Fruit fly (Drosophila melanogaster): ENCODE results near the gene sturkopf.

The sturkopf gene

DNA sequence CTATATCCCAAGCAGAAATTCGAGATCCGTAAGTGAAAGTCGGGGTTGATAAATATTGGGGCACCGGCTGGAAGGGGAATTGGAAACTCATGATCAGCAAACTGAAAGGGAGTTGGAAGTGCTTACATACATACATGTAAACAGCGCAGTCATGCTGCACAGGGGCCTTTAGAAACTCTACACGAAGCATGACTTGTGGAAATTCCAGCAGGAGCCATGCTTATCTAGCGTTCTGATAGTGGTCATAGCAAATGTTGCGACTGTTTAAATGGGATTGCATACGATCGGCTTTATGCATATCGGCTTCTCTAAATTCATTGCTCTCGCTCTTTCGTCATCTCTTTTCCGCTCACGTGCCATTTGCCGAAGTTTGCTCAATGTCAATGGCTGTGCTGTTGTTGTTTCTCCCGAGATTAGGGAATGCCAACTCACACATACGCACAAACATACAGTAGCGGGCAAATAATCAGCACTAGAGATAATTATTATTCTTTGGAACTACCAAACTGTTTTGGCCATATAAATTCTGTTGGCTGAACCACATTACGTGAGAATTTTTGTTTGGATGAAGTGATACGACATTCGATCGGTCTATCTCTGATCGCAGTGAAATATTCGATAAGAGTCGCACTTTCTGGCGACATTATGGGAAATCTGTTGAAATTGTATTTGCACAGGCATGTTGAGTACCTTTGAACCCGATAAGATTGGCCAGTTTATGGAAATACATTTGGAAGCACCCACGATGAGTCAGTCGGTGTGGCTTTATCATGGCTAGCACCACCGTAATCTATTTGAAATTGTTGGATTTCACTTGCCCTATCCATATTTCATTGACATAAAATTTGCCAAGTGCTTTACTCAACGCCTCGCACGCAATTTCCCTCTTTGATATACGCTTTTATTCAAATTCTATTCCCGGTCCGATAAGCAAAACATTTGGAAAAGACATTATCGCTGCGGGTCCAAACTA is 23.1 kb upstream of the sturkopf start (continued):
- TF ChIP-seq pita (GFP tag; optimal IDR thresholded peaks at IDR 0.05) (no peak), dysf (GFP tag; IDR thresholded peaks at IDR 0.05) (0 out of 3 replicates have a peak, but pooled peaks have one; percentile 22), esg (GFP tag; conservative IDR thresholded peaks at IDR 0.05) (no peak), CG6254 (GFP tag; optimal IDR thresholded peaks at IDR 0.05) (no peak), gro (GFP tag; optimal IDR thresholded peaks at IDR 0.05) (peak; percentile 44), CG14014 (GFP tag; IDR thresholded peaks at IDR 0.05) (no peak), insv (GFP tag; optimal IDR thresholded peaks at IDR 0.05) (no peak), CG12071 (GFP tag; optimal IDR thresholded peaks at IDR 0.05) (no peak), CG6683 (GFP tag; optimal IDR thresholded peaks at IDR 0.05) (no peak), CG7786 (GFP tag; optimal IDR thresholded peaks at IDR 0.05) (no peak), Tbp (GFP tag; optimal IDR thresholded peaks at IDR 0.05) (no peak), HLHmδ (GFP tag; optimal IDR thresholded peaks at IDR 0.05) (no peak), repo (GFP tag; optimal IDR thresholded peaks at IDR 0.05) (no peak), CG14860 (GFP tag; IDR thresholded peaks at IDR 0.05; ENCODE audit: partially characterized antibody) (no peak), Hmr (GFP tag; optimal IDR thresholded peaks at IDR 0.05) (no peak), sim (GFP tag; IDR thresholded peaks at IDR 0.05) (no peak), zfh1 (GFP tag; IDR thresholded peaks at IDR 0.05) (0 out of 3 replicates have a peak, but pooled peaks have one; percentile 11), pho (GFP tag; optimal IDR thresholded peaks at IDR 0.05) (no peak), ci (GFP tag; IDR thresholded peaks at IDR 0.05) (0 out of 3 replicates have a peak, but pooled peaks have one; percentile 37), Doc2 (GFP tag; IDR thresholded peaks at IDR 0.05) (no peak), CG31388 (GFP tag; optimal IDR thresholded peaks at IDR 0.05) (no peak), ac (GFP tag; optimal IDR thresholded peaks at IDR 0.05) (no peak), Oaz (GFP tag; IDR thresholded peaks at IDR 0.05) (no peak), jing (GFP tag; optimal IDR thresholded peaks at IDR 0.05) (no peak), CG2202 (tag; optimal IDR thresholded peaks at IDR 0.05) (no peak), vfl (GFP tag; optimal IDR thresholded peaks at IDR 0.05) (no peak), emc (GFP tag; optimal IDR thresholded peaks at IDR 0.05) (no peak), Fer1 (GFP tag; optimal IDR thresholded peaks at IDR 0.05) (peak; percentile 22), stc (GFP tag; IDR thresholded peaks at IDR 0.05) (peak; percentile 47; the same call in 1 of the 2 replicates), CG30431 (GFP tag; optimal IDR thresholded peaks at IDR 0.05) (no peak), CkIIα-i1 (GFP tag; IDR thresholded peaks at IDR 0.05) (no peak), trh (GFP tag; optimal IDR thresholded peaks at IDR 0.05) (no peak), Oli (tag; optimal IDR thresholded peaks at IDR 0.05) (no peak), usp (GFP tag; optimal IDR thresholded peaks at IDR 0.05) (no peak), CG10543 (GFP tag; optimal IDR thresholded peaks at IDR 0.05) (peak; percentile 41), CG4854 (GFP tag; optimal IDR thresholded peaks at IDR 0.05) (no peak), CG4730 (GFP tag; IDR thresholded peaks at IDR 0.05) (no peak), MTF-1 (GFP tag; optimal IDR thresholded peaks at IDR 0.05; ENCODE audit: borderline replicate concordance) (no peak), Opbp (GFP tag; IDR thresholded peaks at IDR 0.05; ENCODE audit: partially characterized antibody) (no peak), nmo (GFP tag; optimal IDR thresholded peaks at IDR 0.05) (no peak), CG33557 (GFP tag; optimal IDR thresholded peaks at IDR 0.05) (no peak), chinmo (GFP tag; IDR thresholded peaks at IDR 0.05; ENCODE audit: partially characterized antibody) (0 out of 4 replicates have a peak, but pooled peaks have one; percentile 29), wek (GFP tag; optimal IDR thresholded peaks at IDR 0.05) (no peak), Hr39 (optimal IDR thresholded peaks at IDR 0.05) (no peak), tna (GFP tag; IDR thresholded peaks at IDR 0.05; ENCODE audit: partially characterized antibody) (no peak), CG3726 (GFP tag; IDR thresholded peaks at IDR 0.05) (no peak), CG10959 (GFP tag; IDR thresholded peaks at IDR 0.05) (no peak), CG15269 (tag; optimal IDR thresholded peaks at IDR 0.05) (no peak), H2.0 (GFP tag; IDR thresholded peaks at IDR 0.05) (no peak)

All from whole organism, embryonic.